Worm (Caenorhabditis elegans): Measurements from ENCODE around the gene nspc-10.

nspc-10 gene

ce11 chrX:12371321-12371720, 27.9 kb downstream of the nspc-10 start, which contains the start of gene rif-1.2:
TSS of gene rif-1.2 (minus strand) at chrX:12371421.
- no peak for TF ChIP-seq C04F5.9 (tag; optimal IDR thresholded peaks at IDR 0.05)
- TF ChIP-seq rnt-1 (tag; optimal IDR thresholded peaks at IDR 0.05), result no peak
- no peak for TF ChIP-seq skn-1 (tag; optimal IDR thresholded peaks at IDR 0.05)
- no peak for TF ChIP-seq fkh-4 (tag; optimal IDR thresholded peaks at IDR 0.05; ENCODE audit: borderline replicate concordance)
- no peak for TF ChIP-seq lin-35 (GFP tag; optimal IDR thresholded peaks at IDR 0.05)
- no peak for TF ChIP-seq ceh-90 (tag; optimal IDR thresholded peaks at IDR 0.05)
- no peak for TF ChIP-seq lin-39 (tag; optimal IDR thresholded peaks at IDR 0.05)
- TF ChIP-seq blmp-1 (tag; optimal IDR thresholded peaks at IDR 0.05), result no peak
- TF ChIP-seq unc-30 (tag; optimal IDR thresholded peaks at IDR 0.05), result no peak
- TF ChIP-seq nhr-28 (tag; optimal IDR thresholded peaks at IDR 0.05), result no peak
- no peak for TF ChIP-seq sup-37 (GFP tag; optimal IDR thresholded peaks at IDR 0.05)
- TF ChIP-seq lsy-2 (tag; optimal IDR thresholded peaks at IDR 0.05), result no peak
- no peak for TF ChIP-seq efl-3 (GFP tag; optimal IDR thresholded peaks at IDR 0.05)
- TF ChIP-seq C34B4.2 (tag; optimal IDR thresholded peaks at IDR 0.05), result no peak
- no peak for TF ChIP-seq isw-1 (GFP tag; IDR thresholded peaks at IDR 0.05)
- no peak for TF ChIP-seq tlp-1 (tag; optimal IDR thresholded peaks at IDR 0.05)

ce11 chrX:12375783-12376182, 32.4 kb downstream of the nspc-10 start:
- no peak for TF ChIP-seq mab-9 (GFP tag; IDR thresholded peaks at IDR 0.05)
- TF ChIP-seq sptf-1 (tag; optimal IDR thresholded peaks at IDR 0.05), result no peak
- no peak for TF ChIP-seq nhr-85 (tag)
- no peak for TF ChIP-seq ztf-4 (tag; optimal IDR thresholded peaks at IDR 0.05)
- TF ChIP-seq unc-62 (GFP tag; optimal IDR thresholded peaks at IDR 0.05), result no peak
- no peak for TF ChIP-seq C16A3.4 (tag; optimal IDR thresholded peaks at IDR 0.05)
- no peak for TF ChIP-seq pax-3 (tag; optimal IDR thresholded peaks at IDR 0.05)
- no peak for TF ChIP-seq elt-2 (tag; optimal IDR thresholded peaks at IDR 0.05)
- no peak for TF ChIP-seq fkh-4 (tag; optimal IDR thresholded peaks at IDR 0.05; ENCODE audit: borderline replicate concordance)
- no peak for TF ChIP-seq ceh-90 (tag; optimal IDR thresholded peaks at IDR 0.05)
- no peak for TF ChIP-seq unc-130 (tag; optimal IDR thresholded peaks at IDR 0.05)
- TF ChIP-seq nhr-77 (tag; optimal IDR thresholded peaks at IDR 0.05), result no peak
- TF ChIP-seq nhr-47 (tag; optimal IDR thresholded peaks at IDR 0.05), result no peak
- no peak for TF ChIP-seq lsy-2 (tag; optimal IDR thresholded peaks at IDR 0.05)
- TF ChIP-seq nhr-76 (tag; optimal IDR thresholded peaks at IDR 0.05), result no peak
- TF ChIP-seq fkh-10 (GFP tag; optimal IDR thresholded peaks at IDR 0.05), result no peak
- no peak for TF ChIP-seq swsn-7 (tag; optimal IDR thresholded peaks at IDR 0.05)

- no peak for TF ChIP-seq pag-3 (tag; optimal IDR thresholded peaks at IDR 0.05; ENCODE audit: borderline replicate concordance, insufficient read depth)
- no peak for TF ChIP-seq nhr-47 (tag; optimal IDR thresholded peaks at IDR 0.05)
- no peak for TF ChIP-seq unc-30 (tag; optimal IDR thresholded peaks at IDR 0.05)
- TF ChIP-seq ztf-11 (tag; optimal IDR thresholded peaks at IDR 0.05), result no peak
- no peak for TF ChIP-seq lin-35 (GFP tag; optimal IDR thresholded peaks at IDR 0.05)
- no peak for TF ChIP-seq vab-15 (tag; optimal IDR thresholded peaks at IDR 0.05)
- TF ChIP-seq ets-5 (GFP tag; IDR thresholded peaks at IDR 0.05), result no peak
- no peak for TF ChIP-seq jun-1 (tag; optimal IDR thresholded peaks at IDR 0.05)
- TF ChIP-seq ceh-8 (GFP tag; optimal IDR thresholded peaks at IDR 0.05), result no peak
- TF ChIP-seq unc-62 (GFP tag; optimal IDR thresholded peaks at IDR 0.05), result no peak
- TF ChIP-seq swsn-7 (tag; optimal IDR thresholded peaks at IDR 0.05), result no peak
Observed at ce11 chrX:12378293-12378692, 34.9 kb downstream of the nspc-10 start, which contains the start of gene glb-13. TSS of gene glb-13 (minus strand) at chrX:12378393.

- TF ChIP-seq nhr-19 (GFP tag; conservative IDR thresholded peaks at IDR 0.05) (no peak), lin-14 (GFP tag; optimal IDR thresholded peaks at IDR 0.05) (no peak), zip-4 (GFP tag; optimal IDR thresholded peaks at IDR 0.05) (no peak), tlp-1 (tag; optimal IDR thresholded peaks at IDR 0.05) (no peak), elt-2 (tag; optimal IDR thresholded peaks at IDR 0.05) (no peak), fos-1 (tag; optimal IDR thresholded peaks at IDR 0.05) (no peak), C04F5.9 (tag; optimal IDR thresholded peaks at IDR 0.05) (no peak), unc-30 (tag; optimal IDR thresholded peaks at IDR 0.05) (no peak), jun-1 (tag; optimal IDR thresholded peaks at IDR 0.05) (no peak), irx-1 (tag; optimal IDR thresholded peaks at IDR 0.05) (no peak), egl-27 (tag; optimal IDR thresholded peaks at IDR 0.05) (no peak), ceh-88 (GFP tag; IDR thresholded peaks at IDR 0.05) (no peak), C16A3.4 (tag; optimal IDR thresholded peaks at IDR 0.05) (no peak), nhr-12 (tag; optimal IDR thresholded peaks at IDR 0.05) (no peak), ets-5 (GFP tag; IDR thresholded peaks at IDR 0.05) (no peak)
Observed at ce11 chrX:12391380-12391779, 48.0 kb downstream of the nspc-10 start, which contains the start of gene nekl-3. TSS of gene nekl-3 (minus strand) at chrX:12391480.

All from whole organism, L1 larva.